Fruit fly (Drosophila melanogaster) whole organism, embryonic: ENCODE results near the gene CG31805.

Experiments used
- CG10543 ChIP-seq: fragments of 200-800 bp; sonication (Bioruptor generic); optimal IDR thresholded peaks from 3 replicates; lab custom pipeline; 2017; ENCODE audit warnings: missing biosample characterization, mild to moderate bottlenecking, missing genetic modification characterization, moderate library complexity
- CG10959 ChIP-seq: fragments of 200-800 bp; sonication (Bioruptor generic); IDR thresholded peaks from 2 replicates; pipeline ENCODE4 v1.3.6; 2022; ENCODE audit warnings: missing biosample characterization, missing genetic modification characterization
- CG11247 ChIP-seq: fragments of 200-800 bp; sonication (Bioruptor generic); IDR thresholded peaks from 2 replicates; pipeline ENCODE4 v1.3.6; 2022; ENCODE audit warnings: missing biosample characterization, missing genetic modification characterization
- CG11560 ChIP-seq: fragments of 200-800 bp; sonication (Bioruptor generic); IDR thresholded peaks from 3 replicates; pipeline ENCODE4 v1.3.6; 2022; ENCODE audit warnings: missing biosample characterization, missing genetic modification characterization
- CG13123 ChIP-seq: fragments of 200-800 bp; sonication (Bioruptor generic); optimal IDR thresholded peaks from 2 replicates; lab custom pipeline; 2016; ENCODE audit warnings: missing biosample characterization, missing genetic modification characterization
- CG13296 ChIP-seq: fragments of 200-800 bp; sonication (Bioruptor generic); optimal IDR thresholded peaks from 3 replicates; lab custom pipeline; 2018; ENCODE audit warnings: missing biosample characterization, mild to moderate bottlenecking, missing genetic modification characterization
- CG14014 ChIP-seq: fragments of 200-800 bp; sonication (Bioruptor generic); IDR thresholded peaks from 2 replicates; pipeline ENCODE4 v1.3.6; 2022; ENCODE audit warnings: missing biosample characterization, missing genetic modification characterization
- CG1529 ChIP-seq: fragments of 200-800 bp; sonication (Bioruptor generic); optimal IDR thresholded peaks from 3 replicates; lab custom pipeline; 2018; ENCODE audit warnings: missing biosample characterization, missing genetic modification characterization
- CG15479 ChIP-seq: fragments of 200-800 bp; sonication (Bioruptor generic); optimal IDR thresholded peaks from 3 replicates; lab custom pipeline; 2019; ENCODE audit warnings: missing biosample characterization, mild to moderate bottlenecking, missing genetic modification characterization, moderate library complexity
- CG1647 ChIP-seq: fragments of 200-800 bp; sonication (Bioruptor generic); optimal IDR thresholded peaks from 3 replicates; lab custom pipeline; 2016; ENCODE audit warnings: missing biosample characterization, missing genetic modification characterization
- CG17568 ChIP-seq: fragments of 200-800 bp; sonication (Bioruptor generic); optimal IDR thresholded peaks from 2 replicates; lab custom pipeline; 2018; ENCODE audit warnings: missing biosample characterization, mild to moderate bottlenecking, missing genetic modification characterization, moderate library complexity
- CG18262 ChIP-seq: fragments of 200-800 bp; optimal IDR thresholded peaks from 3 replicates; lab custom pipeline; 2019; ENCODE audit warnings: missing biosample characterization, mild to moderate bottlenecking, missing genetic modification characterization, moderate library complexity
- CG18476 ChIP-seq: fragments of 200-800 bp; sonication (Bioruptor generic); optimal IDR thresholded peaks from 2 replicates; lab custom pipeline; 2016; ENCODE audit warnings: missing biosample characterization, mild to moderate bottlenecking, missing genetic modification characterization
- CG2712 ChIP-seq: fragments of 200-800 bp; optimal IDR thresholded peaks from 3 replicates; lab custom pipeline; 2019; ENCODE audit warnings: missing biosample characterization, mild to moderate bottlenecking, missing genetic modification characterization, moderate library complexity
- CG30020 ChIP-seq: fragments of 200-800 bp; optimal IDR thresholded peaks from 2 replicates; lab custom pipeline; 2019; ENCODE audit warnings: missing biosample characterization, mild to moderate bottlenecking, missing genetic modification characterization, moderate library complexity
- CG3726 ChIP-seq: fragments of 200-800 bp; sonication (Bioruptor generic); IDR thresholded peaks from 3 replicates; pipeline ENCODE4, ENCODE4 v1.3.6; 2022; ENCODE audit warnings: missing biosample characterization, missing genetic modification characterization
- CG3838 ChIP-seq: fragments of 200-800 bp; sonication (Bioruptor generic); optimal IDR thresholded peaks from 3 replicates; lab custom pipeline; 2016; ENCODE audit warnings: missing biosample characterization, missing genetic modification characterization
- CG43689 ChIP-seq: fragments of 200-800 bp; sonication (Bioruptor generic); IDR thresholded peaks from 2 replicates; pipeline ENCODE4 v1.3.6; 2022; ENCODE audit warnings: missing biosample characterization, missing genetic modification characterization
- CG5953 ChIP-seq: fragments of 200-800 bp; sonication (Bioruptor generic); IDR thresholded peaks from 2 replicates; pipeline ENCODE4 v1.3.6; 2022; ENCODE audit warnings: missing biosample characterization, missing genetic modification characterization
- CG6765 ChIP-seq: fragments of 200-800 bp; sonication (Bioruptor generic); optimal IDR thresholded peaks from 3 replicates; lab custom pipeline; 2017; ENCODE audit warnings: missing biosample characterization, mild to moderate bottlenecking, missing genetic modification characterization
- CG6813 ChIP-seq: fragments of 200-800 bp; sonication (Bioruptor generic); optimal IDR thresholded peaks from 2 replicates; lab custom pipeline; 2017; ENCODE audit warnings: missing biosample characterization, missing genetic modification characterization, mild to moderate bottlenecking, moderate library complexity, missing genetic modification reagents
- CG9932 ChIP-seq: fragments of 200-800 bp; sonication (Bioruptor generic); IDR thresholded peaks from 2 replicates; pipeline ENCODE4 v1.3.6; 2022; ENCODE audit warnings: missing biosample characterization, missing genetic modification characterization
- D19A ChIP-seq: fragments of 200-800 bp; optimal IDR thresholded peaks from 3 replicates; lab custom pipeline; 2019; ENCODE audit warnings: missing biosample characterization, mild to moderate bottlenecking, missing genetic modification characterization, moderate library complexity
- Dad ChIP-seq: fragments of 200-800 bp; sonication (Bioruptor generic); optimal IDR thresholded peaks from 3 replicates; lab custom pipeline; 2016; ENCODE audit warnings: missing biosample characterization, missing genetic modification characterization
- Doc2 ChIP-seq: fragments of 200-800 bp; sonication (Bioruptor generic); IDR thresholded peaks from 2 replicates; pipeline ENCODE4 v1.3.6; 2022; ENCODE audit warnings: missing biosample characterization, missing genetic modification characterization
- Gsc ChIP-seq: fragments of 200-800 bp; sonication (Bioruptor generic); IDR thresholded peaks from 2 replicates; pipeline ENCODE4 v1.3.6; 2022; ENCODE audit warnings: missing biosample characterization, missing genetic modification characterization
- H2.0 ChIP-seq: fragments of 200-800 bp; sonication (Bioruptor generic); IDR thresholded peaks from 2 replicates; pipeline ENCODE4 v1.3.6; 2022; ENCODE audit warnings: missing biosample characterization, missing genetic modification characterization
- Hr51 ChIP-seq, 2 experiments: fragments of 200-800 bp; sonication (Bioruptor generic); optimal IDR thresholded peaks; 2 replicates in 1 of 2; 3 replicates in 1 of 2; lab custom pipeline; 2016 to 2018; ENCODE audit warnings: missing biosample characterization in 2 of 2, missing genetic modification characterization in 2 of 2, mild to moderate bottlenecking in 1 of 2, moderate library complexity in 1 of 2
- Max ChIP-seq: fragments of 200-800 bp; sonication (Bioruptor generic); optimal IDR thresholded peaks from 2 replicates; lab custom pipeline; 2016; ENCODE audit warnings: missing biosample characterization, mild to moderate bottlenecking, missing genetic modification characterization
- Myb ChIP-seq: fragments of 200-800 bp; sonication (Bioruptor generic); optimal IDR thresholded peaks from 2 replicates; lab custom pipeline; 2016; ENCODE audit warnings: missing biosample characterization, missing genetic modification characterization
- Ptx1 ChIP-seq: fragments of 200-800 bp; sonication (Bioruptor generic); IDR thresholded peaks from 2 replicates; pipeline ENCODE4 v1.3.6; 2022; ENCODE audit warnings: missing biosample characterization, missing genetic modification characterization
- Side ChIP-seq: fragments of 200-800 bp; sonication (Bioruptor generic); optimal IDR thresholded peaks from 2 replicates; lab custom pipeline; 2016; ENCODE audit warnings: missing biosample characterization, missing genetic modification characterization
- Sin3A ChIP-seq: fragments of >200 bp; optimal IDR thresholded peaks from 2 replicates; lab custom pipeline; 2018
- TFAM ChIP-seq: fragments of 200-800 bp; sonication (Bioruptor generic); optimal IDR thresholded peaks from 2 replicates; lab custom pipeline; 2017; ENCODE audit warnings: missing biosample characterization, missing genetic modification characterization, inconsistent platforms
- Trl ChIP-seq, 3 experiments: fragments of >200 bp in 2 of 3; fragments of 200-800 bp in 1 of 3; sonication (Bioruptor generic) in 1 of 3; optimal IDR thresholded peaks; 2 replicates in 1 of 3; 3 replicates in 2 of 3; lab custom pipeline; 2016 to 2017; ENCODE audit warnings: missing biosample characterization in 1 of 3, missing genetic modification characterization in 1 of 3
- Xrp1 ChIP-seq: fragments of 200-800 bp; sonication (Bioruptor generic); IDR thresholded peaks from 2 replicates; pipeline ENCODE4 v1.3.6; 2022; ENCODE audit warnings: missing biosample characterization, missing genetic modification characterization
- cad ChIP-seq: fragments of >200 bp; optimal IDR thresholded peaks from 2 replicates; lab custom pipeline; 2017; ENCODE audit warnings: missing biosample characterization, missing genetic modification characterization
- fd64A ChIP-seq: fragments of 200-800 bp; sonication (Bioruptor generic); optimal IDR thresholded peaks from 3 replicates; lab custom pipeline; 2018; ENCODE audit warnings: missing biosample characterization, mild to moderate bottlenecking, missing genetic modification characterization
- fru ChIP-seq: fragments of >200 bp; optimal IDR thresholded peaks from 2 replicates; lab custom pipeline; 2017
- jing ChIP-seq: fragments of 200-800 bp; sonication (Bioruptor generic); optimal IDR thresholded peaks from 2 replicates; lab custom pipeline; 2018; ENCODE audit warnings: missing biosample characterization, mild to moderate bottlenecking, missing genetic modification characterization
- kni ChIP-seq: fragments of 200-800 bp; sonication (Bioruptor generic); optimal IDR thresholded peaks from 3 replicates; lab custom pipeline; 2017; ENCODE audit warnings: mild to moderate bottlenecking, missing biosample characterization, missing genetic modification reagents, missing genetic modification characterization
- maf-S ChIP-seq: fragments of 200-800 bp; sonication (Bioruptor generic); optimal IDR thresholded peaks from 2 replicates; lab custom pipeline; 2016; ENCODE audit warnings: missing biosample characterization, missing genetic modification characterization
- otp ChIP-seq: fragments of 200-800 bp; sonication (Bioruptor generic); IDR thresholded peaks from 3 replicates; pipeline ENCODE4, ENCODE4 v1.3.6; 2022; ENCODE audit warnings: missing biosample characterization, missing genetic modification characterization
- pan ChIP-seq, 4 experiments: fragments of >200 bp in 3 of 4; fragments of 200-800 bp in 1 of 4; sonication (Bioruptor generic) in 1 of 4; optimal IDR thresholded peaks in 3 of 4; IDR thresholded peaks in 1 of 4; 2 replicates each; pipeline versions ENCODE4 v1.3.6 to Lab custom; 2017 to 2022; ENCODE audit warnings: missing biosample characterization in 2 of 4, missing genetic modification characterization in 2 of 4, mixed read lengths in 1 of 4
- sim ChIP-seq: fragments of 200-800 bp; sonication (Bioruptor generic); IDR thresholded peaks from 2 replicates; pipeline ENCODE4 v1.3.6; 2022; ENCODE audit warnings: missing biosample characterization, missing genetic modification characterization
- so ChIP-seq: fragments of 200-800 bp; sonication (Bioruptor generic); IDR thresholded peaks from 3 replicates; pipeline ENCODE4 v1.3.6; 2022; ENCODE audit warnings: missing biosample characterization, missing genetic modification characterization
- ttk ChIP-seq: fragments of 200-800 bp; sonication (Bioruptor generic); IDR thresholded peaks from 2 replicates; pipeline ENCODE4 v2.1.2; 2022; ENCODE audit warnings: missing biosample characterization, missing genetic modification characterization
- vfl ChIP-seq: fragments of 200-800 bp; sonication (Bioruptor generic); optimal IDR thresholded peaks from 2 replicates; lab custom pipeline; 2016; ENCODE audit warnings: missing biosample characterization, missing genetic modification characterization
- wek ChIP-seq: fragments of 200-800 bp; sonication (Bioruptor generic); optimal IDR thresholded peaks from 3 replicates; lab custom pipeline; 2018; ENCODE audit warnings: missing biosample characterization, mild to moderate bottlenecking, missing genetic modification characterization, moderate library complexity
- wor ChIP-seq: fragments of 200-800 bp; sonication (Bioruptor generic); IDR thresholded peaks from 2 replicates; pipeline ENCODE4 v1.3.6; 2022; ENCODE audit warnings: missing biosample characterization, missing genetic modification characterization

Gene CG31805

DNA sequence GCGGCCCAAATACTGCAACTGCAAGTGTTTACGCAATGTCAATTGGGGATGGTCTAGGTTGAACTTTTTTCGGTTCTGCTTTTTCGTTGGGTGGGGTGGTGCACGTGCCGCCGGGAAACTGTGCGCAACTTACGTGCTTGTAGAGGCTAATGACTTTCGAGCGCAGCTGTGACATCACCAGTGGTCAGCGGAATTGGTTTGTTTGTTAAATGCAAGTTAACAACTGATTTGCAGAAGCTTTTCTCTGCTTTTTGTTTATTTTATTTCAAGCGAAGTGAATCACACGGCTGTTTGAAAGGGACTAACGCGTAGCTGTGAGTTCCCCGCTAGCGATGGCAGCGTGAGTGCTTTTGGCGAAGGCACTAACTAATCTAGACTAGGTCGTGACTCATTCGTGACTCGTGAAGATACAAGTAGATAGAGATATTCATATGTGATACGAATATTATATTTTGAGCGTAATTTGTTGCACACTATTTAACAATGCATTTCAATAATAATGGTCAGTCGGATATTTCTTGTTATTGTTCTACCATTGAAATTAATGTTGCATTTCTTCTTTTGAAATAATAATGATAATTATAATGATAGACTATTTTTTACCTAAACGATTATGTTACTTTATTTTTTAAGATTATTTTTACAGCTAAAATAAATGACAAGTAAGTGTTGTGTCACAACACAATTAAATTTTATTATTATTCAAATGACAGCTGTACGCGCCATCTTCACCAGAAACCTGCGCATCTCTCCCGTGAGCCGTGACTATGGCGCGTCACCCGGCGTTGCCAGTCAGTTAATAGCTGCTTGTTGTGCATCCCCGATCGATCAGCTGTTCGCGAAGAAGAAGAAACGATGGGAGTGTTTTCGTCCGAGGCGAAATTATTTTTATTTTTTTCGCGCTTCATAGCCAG is 12.4 kb downstream of the CG31805 start, which contains the start of the genes osi and tweek (continued):
- TF ChIP-seq CG11560 (peak; percentile 57; the same call in 2 of the 3 replicates), ttk (GFP tag; lab: Robert Waterston, UW) (peak; percentile 59), CG18476 (GFP tag; lab: Kevin White, UChicago) (peak; percentile 35), Side (no peak), CG2712 (no peak), Ptx1 (GFP tag; lab: Robert Waterston, UW) (peak; percentile 61), wor (no peak), TFAM (no peak), fru (lab: Kevin White, UChicago) (no peak), CG11247 (GFP tag; lab: Robert Waterston, UW) (no peak), Trl (optimal IDR thresholded peaks at IDR 0.05; lab: Kevin White, UChicago) (no peak), Trl (GFP tag; optimal IDR thresholded peaks at IDR 0.05; lab: Kevin White, UChicago) (peak; percentile 29), Xrp1 (GFP tag; lab: Robert Waterston, UW) (no peak), CG6765 (GFP tag; lab: Kevin White, UChicago) (no peak), jing (GFP tag; lab: Kevin White, UChicago) (peak; percentile 29), CG6813 (no peak), CG43689 (GFP tag; lab: Robert Waterston, UW) (no peak; the same call in 1 of the 2 replicates), CG1647 (GFP tag; lab: Kevin White, UChicago) (peak; percentile 10), maf-S (peak; percentile 32), Gsc (no peak), CG13296 (GFP tag; lab: Kevin White, UChicago) (no peak), CG13123 (GFP tag; lab: Kevin White, UChicago) (peak; percentile 5), so (GFP tag; lab: Robert Waterston, UW) (no peak), fd64A (GFP tag; lab: Kevin White, UChicago) (no peak), Max (GFP tag; lab: Kevin White, UChicago) (peak; percentile 46), Myb (GFP tag; lab: Kevin White, UChicago) (peak; percentile 25), CG18262 (no peak), Sin3A (lab: Kevin White, UChicago) (peak; percentile 61), CG5953 (no peak), CG9932 (GFP tag; lab: Robert Waterston, UW) (peak; percentile 86), pan (optimal IDR thresholded peaks at IDR 0.05; lab: Kevin White, UChicago) (no peak), pan (GFP tag; optimal IDR thresholded peaks at IDR 0.05 in 1 of 2, IDR thresholded peaks at IDR 0.05 in 1 of 2) (no peak), CG30020 (no peak), CG10959 (GFP tag; lab: Robert Waterston, UW) (no peak), cad (GFP tag; lab: Kevin White, UChicago) (no peak), Hr51 (GFP tag; optimal IDR thresholded peaks at IDR 0.05; lab: Kevin White, UChicago) (peak in 1 of 2 experiments; percentile 38), vfl (peak; percentile 57), CG3726 (no peak), sim (no peak), kni (GFP tag; lab: Kevin White, UChicago) (no peak), Dad (peak; percentile 10), CG1529 (GFP tag; lab: Kevin White, UChicago) (no peak), otp (no peak), CG3838 (GFP tag; lab: Kevin White, UChicago) (peak; percentile 17), H2.0 (GFP tag; lab: Robert Waterston, UW) (peak; percentile 50), CG15479 (GFP tag; lab: Kevin White, UChicago) (no peak), Doc2 (GFP tag; lab: Robert Waterston, UW) (no peak), CG10543 (GFP tag; lab: Kevin White, UChicago) (peak; percentile 54), D19A (no peak), CG17568 (GFP tag; lab: Kevin White, UChicago) (no peak), CG14014 (GFP tag; lab: Robert Waterston, UW) (no peak), wek (GFP tag; lab: Kevin White, UChicago) (peak; percentile 55)
